Fruit fly (Drosophila melanogaster) whole organism, larva: ENCODE results near the gene fred.

Source experiments
- noc ChIP-seq: fragments of 200-800 bp; sonication (Bioruptor generic); optimal IDR thresholded peaks from 3 replicates; lab custom pipeline; 2019; ENCODE audit warnings: missing biosample characterization, mild to moderate bottlenecking, missing genetic modification characterization, moderate library complexity

The fred gene

DNA sequence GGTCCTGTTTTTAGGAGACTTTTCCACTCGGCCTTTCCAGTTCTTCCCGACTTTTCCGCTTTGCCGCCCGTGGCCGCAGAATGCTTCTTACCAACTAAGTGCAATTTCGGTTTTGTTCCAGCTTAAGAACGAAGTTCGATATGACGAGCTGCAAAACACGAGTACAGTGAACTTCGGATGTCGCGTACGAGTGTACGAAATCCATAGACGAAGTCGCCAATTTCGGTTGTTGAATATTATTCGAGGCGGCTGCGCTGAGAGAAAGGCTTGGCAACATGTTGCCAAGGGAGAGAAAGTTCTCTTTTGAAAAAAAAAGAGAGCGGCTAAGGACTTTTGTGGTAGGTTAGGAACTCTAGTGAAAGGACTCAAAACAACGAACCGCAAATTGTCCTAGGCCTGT is at the start of gene fred:
Gene fred, minus strand, starts transcription at position 76 of the 400 bp plus-strand sequence.
- TF ChIP-seq noc (tag; lab: Kevin White, UChicago) = no peak

DNA sequence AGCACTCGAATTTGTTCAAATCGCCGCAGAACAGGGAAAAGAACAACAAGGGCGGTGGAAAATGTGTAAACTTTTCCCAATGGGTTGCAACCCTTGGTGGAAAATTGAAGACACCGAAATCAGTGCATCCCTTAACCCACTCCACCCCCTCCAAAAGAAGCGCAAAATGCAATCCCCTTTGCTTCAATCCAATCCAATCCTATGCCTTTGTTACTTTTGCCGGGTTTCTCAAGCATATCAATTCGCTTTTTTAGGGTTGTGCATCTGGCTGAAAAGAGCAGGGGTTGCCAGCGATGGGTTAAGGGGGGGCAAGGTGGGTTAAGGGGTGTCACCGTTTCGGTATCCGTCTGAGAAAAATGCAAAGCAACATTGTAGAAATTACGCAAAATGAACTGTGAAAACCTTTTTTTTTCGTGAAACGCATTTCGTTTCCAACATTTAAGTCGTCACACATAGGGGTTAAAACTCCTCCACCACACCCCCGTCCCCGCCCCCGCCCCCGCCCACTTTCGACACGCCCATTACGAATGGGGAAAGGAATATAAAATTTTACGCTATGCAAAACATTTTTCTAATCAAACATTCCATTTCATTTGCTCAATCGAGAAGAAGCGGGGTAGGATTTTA is 46.7 kb upstream of the fred start:
- TF ChIP-seq noc (tag; lab: Kevin White, UChicago) = no peak

DNA sequence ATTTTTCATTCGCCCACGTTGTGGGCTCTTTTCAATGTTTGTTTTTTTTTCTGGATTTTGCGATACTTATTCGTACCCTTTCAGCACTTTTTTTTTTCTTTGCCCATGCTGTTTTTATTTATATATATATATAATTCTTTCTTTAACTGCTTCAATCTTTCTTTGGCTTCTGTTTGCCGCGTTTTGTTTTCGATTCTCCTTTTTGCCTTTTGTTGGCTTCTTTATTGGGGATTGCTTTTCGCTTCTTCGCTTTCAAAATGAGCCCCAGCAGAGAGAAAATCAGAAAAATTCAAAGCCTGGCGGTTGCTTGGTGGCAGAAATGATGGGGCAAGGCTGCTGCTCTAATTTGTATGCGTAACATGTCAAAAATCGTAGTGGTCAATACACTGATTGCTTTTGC is 45.5 kb upstream of the fred start:
- no peak for TF ChIP-seq noc (tag; lab: Kevin White, UChicago)

dm6 chr2L:4036306-4036705 is 44.8 kb upstream of the fred start:
- TF ChIP-seq noc (tag; lab: Kevin White, UChicago) = no peak

DNA sequence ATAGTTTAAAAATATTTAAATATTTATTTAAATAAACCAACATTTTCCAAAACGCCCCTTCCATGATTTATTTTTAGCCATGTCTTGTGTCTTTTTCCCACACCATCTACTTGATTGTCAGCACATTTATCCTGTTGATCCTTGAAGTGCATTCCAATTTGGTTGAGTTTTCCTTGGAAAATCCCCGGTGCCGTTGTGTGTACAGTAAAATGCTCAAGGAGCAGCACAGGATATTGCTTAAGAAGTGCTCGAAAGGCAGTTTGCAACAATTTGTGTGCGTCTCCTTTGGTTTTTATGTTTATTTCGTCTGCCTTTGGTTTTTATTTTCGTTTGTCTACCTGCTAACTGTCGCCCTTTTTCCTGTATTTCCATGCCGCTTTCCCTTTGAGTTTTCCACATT is 42.8 kb upstream of the fred start:
- no peak for TF ChIP-seq noc (tag; lab: Kevin White, UChicago)

dm6 chr2L:4031203-4032096 is 39.9 kb upstream of the fred start, which contains the start of gene ed:
TSS of gene ed (plus strand) at chr2L:4031377.
- no peak for TF ChIP-seq noc (tag; lab: Kevin White, UChicago)

DNA sequence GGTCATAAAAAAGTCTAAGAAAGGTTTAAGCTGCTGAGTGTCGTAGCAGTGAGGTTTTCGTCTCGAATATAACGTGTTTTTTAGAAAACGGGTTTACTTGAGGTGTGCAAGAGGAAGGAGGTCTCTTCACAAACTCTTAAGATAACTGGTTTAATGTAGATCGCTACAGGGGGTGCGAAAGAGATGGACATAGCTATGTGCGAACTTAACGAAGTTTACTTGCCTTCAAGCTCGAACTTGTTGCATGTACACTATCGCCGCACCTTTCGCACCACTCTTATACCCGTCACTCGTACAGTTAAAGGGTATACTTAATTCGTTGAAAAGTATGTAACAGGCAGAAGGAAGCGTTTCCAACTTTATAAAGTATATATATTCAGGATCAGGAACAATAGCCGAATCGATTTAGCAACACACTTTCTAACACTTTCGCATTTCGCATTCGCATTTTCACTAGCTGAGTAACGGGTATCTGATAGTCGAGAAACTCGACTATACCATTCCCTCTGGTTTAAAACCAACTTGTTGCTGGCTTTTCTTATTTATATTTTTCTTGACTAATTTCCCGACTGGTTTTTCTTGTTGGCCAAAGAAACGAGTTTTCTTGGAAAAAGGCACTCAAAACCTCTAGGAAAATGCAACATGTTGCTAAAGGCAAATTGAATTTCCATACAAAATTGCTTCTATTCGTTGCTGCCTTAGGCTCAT is 38.9 kb upstream of the fred start:
- TF ChIP-seq noc (tag; lab: Kevin White, UChicago) = no peak

- no peak for TF ChIP-seq noc (tag; lab: Kevin White, UChicago)
Observed at dm6 chr2L:4028697-4029096, 37.2 kb upstream of the fred start.

DNA sequence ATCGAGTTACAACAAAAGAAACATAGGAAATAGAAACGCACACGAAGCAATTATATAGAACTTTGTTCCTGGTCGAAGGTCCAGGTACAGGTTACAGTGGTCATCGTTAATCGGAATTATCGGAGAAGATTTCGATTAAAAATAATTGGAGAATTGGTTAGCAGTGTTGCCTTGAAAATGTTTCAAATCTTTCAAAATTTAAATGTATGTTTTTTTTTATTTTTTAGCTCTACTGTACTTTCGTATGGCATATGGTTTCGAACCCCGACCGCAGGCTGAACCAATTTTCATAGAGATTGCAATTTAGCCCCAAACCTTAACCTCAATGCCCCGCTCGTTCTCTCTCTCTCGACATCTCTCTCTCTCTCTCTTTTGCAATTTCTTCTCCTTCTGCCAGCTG is 36.5 kb upstream of the fred start:
- no peak for TF ChIP-seq noc (tag; lab: Kevin White, UChicago)

DNA sequence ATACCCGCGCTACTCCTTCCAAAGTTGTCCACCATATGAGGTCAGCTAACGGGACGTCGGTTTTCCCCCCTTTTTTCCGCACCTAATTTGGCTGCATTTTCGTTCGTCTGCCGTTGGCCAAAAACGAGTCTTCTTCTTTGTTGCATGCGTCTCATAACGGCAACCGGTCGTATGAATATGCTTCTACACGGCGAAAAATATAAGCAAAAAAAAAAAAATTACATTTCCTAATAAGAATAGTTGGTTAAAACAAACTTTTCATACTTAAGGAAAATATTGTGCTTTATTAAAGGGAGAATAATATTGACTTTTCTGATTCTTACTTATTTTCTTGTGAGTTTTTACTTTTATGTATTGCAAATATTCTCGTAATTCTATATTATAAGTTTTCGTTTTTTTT is 33.6 kb upstream of the fred start:
- no peak for TF ChIP-seq noc (tag; lab: Kevin White, UChicago)

dm6 chr2L:4023312-4023926 is 31.9 kb upstream of the fred start:
- no peak for TF ChIP-seq noc (tag; lab: Kevin White, UChicago)

- TF ChIP-seq noc (tag; lab: Kevin White, UChicago) = no peak
Observed at dm6 chr2L:4021608-4022342, 30.3 kb upstream of the fred start.

DNA sequence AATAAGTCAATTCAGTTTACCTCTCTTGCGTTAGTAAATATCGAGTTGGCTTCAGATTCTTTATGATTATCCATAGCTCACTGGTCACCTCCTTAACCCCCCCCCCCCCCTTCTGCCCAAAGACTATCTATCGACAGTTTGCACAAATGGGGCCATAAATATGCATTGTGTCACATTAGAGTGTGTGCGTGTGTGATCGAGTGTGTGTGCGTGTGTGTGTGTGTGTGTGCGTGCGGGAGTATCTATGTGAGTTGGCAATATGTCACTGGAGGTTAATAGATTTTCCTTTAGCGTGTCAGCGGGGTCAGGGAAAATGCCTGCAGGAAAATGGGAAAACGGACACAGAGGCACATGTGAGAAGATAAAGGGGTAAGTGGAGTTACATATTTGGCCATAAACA is 28.7 kb upstream of the fred start:
- no peak for TF ChIP-seq noc (tag; lab: Kevin White, UChicago)

DNA sequence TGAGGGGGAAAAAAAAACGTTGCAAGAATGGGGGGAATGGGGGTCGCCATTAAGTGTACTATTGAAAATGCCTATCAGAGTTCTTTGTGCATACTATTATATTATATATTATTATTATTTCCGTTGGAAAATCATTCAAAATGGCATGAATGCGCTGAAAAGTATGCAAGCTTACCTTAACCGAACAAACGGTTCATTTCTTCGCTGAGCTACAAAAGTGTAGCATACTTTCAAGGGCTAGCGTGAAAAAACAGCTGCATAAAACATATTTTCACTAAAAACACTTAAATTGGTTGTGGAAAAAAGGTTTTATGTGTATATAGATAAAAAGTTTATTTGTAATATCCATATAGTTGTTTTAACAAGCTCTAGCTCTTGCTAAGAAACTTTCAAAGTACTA is 28.3 kb upstream of the fred start:
- no peak for TF ChIP-seq noc (tag; lab: Kevin White, UChicago)

dm6 chr2L:4019198-4019597 is 27.7 kb upstream of the fred start:
- TF ChIP-seq noc (tag; lab: Kevin White, UChicago) = no peak
